Worm (Caenorhabditis elegans) whole organism, late embryonic: ENCODE results near the gene rab-3.
A peak's percentile ranks its signal among the peaks of the same experiment; 100 is the strongest.

Source experiments
- K02D7.2 ChIP-seq: sonication (generic microtip); optimal IDR thresholded peaks from 2 replicates; lab custom pipeline; 2017; ENCODE audit warnings: mild to moderate bottlenecking, missing genetic modification characterization, missing compliant biosample characterization
- K09A11.1 ChIP-seq: sonication (generic microtip); optimal IDR thresholded peaks from 2 replicates; lab custom pipeline; 2017; ENCODE audit warnings: antibody characterized with exemption, mild to moderate bottlenecking, missing genetic modification characterization, missing compliant biosample characterization; ENCODE audit not compliant: insufficient read depth
- ama-1 ChIP-seq: fragments of 150-350 bp; optimal IDR thresholded peaks from 2 replicates; lab custom pipeline; 2014
- ceh-2 ChIP-seq: sonication (generic microtip); optimal IDR thresholded peaks from 2 replicates; lab custom pipeline; 2016; ENCODE audit warnings: missing genotype, missing genetic modification characterization, missing compliant biosample characterization
- ceh-22 ChIP-seq: sonication (generic microtip); optimal IDR thresholded peaks from 2 replicates; lab custom pipeline; 2017; ENCODE audit warnings: missing biosample characterization, missing genetic modification characterization
- ceh-30 ChIP-seq: fragments of 150-350 bp; optimal IDR thresholded peaks from 2 replicates; lab custom pipeline; 2014; ENCODE audit warnings: missing biosample characterization, missing genetic modification characterization
- ceh-31 ChIP-seq: sonication (generic microtip); optimal IDR thresholded peaks from 2 replicates; lab custom pipeline; 2016; ENCODE audit warnings: missing genetic modification characterization, missing compliant biosample characterization
- ceh-45 ChIP-seq: fragments of 200-800 bp; sonication (Bioruptor generic); IDR thresholded peaks from 2 replicates; pipeline ENCODE4 v1.3.6; 2022; ENCODE audit warnings: missing genetic modification reagents, missing genetic modification characterization, missing compliant biosample characterization
- che-1 ChIP-seq: sonication (generic microtip); optimal IDR thresholded peaks from 2 replicates; lab custom pipeline; 2016; ENCODE audit warnings: mild to moderate bottlenecking, missing genetic modification characterization, missing compliant biosample characterization
- dmd-4 ChIP-seq: sonication (generic microtip); optimal IDR thresholded peaks from 2 replicates; lab custom pipeline; 2016; ENCODE audit warnings: borderline replicate concordance, missing genetic modification characterization, missing compliant biosample characterization
- dve-1 ChIP-seq: sonication (generic microtip); optimal IDR thresholded peaks from 2 replicates; lab custom pipeline; 2017; ENCODE audit warnings: antibody characterized with exemption, mild to moderate bottlenecking, missing genetic modification characterization, missing compliant biosample characterization
- ets-4 ChIP-seq: sonication (generic microtip); optimal IDR thresholded peaks from 2 replicates; lab custom pipeline; 2016; ENCODE audit warnings: missing genetic modification characterization, missing compliant biosample characterization
- eyg-1 ChIP-seq: sonication (generic microtip); optimal IDR thresholded peaks from 2 replicates; lab custom pipeline; 2016; ENCODE audit warnings: missing genotype, missing genetic modification characterization, missing compliant biosample characterization
- gmeb-2 ChIP-seq: sonication (generic microtip); optimal IDR thresholded peaks from 2 replicates; lab custom pipeline; 2016; ENCODE audit warnings: missing genetic modification characterization, inconsistent platforms, missing compliant biosample characterization
- hlh-30 ChIP-seq: sonication (generic microtip); optimal IDR thresholded peaks from 2 replicates; lab custom pipeline; 2017; ENCODE audit warnings: antibody characterized with exemption, missing genetic modification characterization, missing compliant biosample characterization; ENCODE audit not compliant: insufficient read depth
- hlh-8 ChIP-seq: sonication (generic microtip); optimal IDR thresholded peaks from 2 replicates; lab custom pipeline; 2016; ENCODE audit warnings: missing genotype, missing genetic modification characterization, missing compliant biosample characterization
- madf-2 ChIP-seq: sonication (generic microtip); optimal IDR thresholded peaks from 2 replicates; lab custom pipeline; 2017; ENCODE audit warnings: missing genetic modification characterization, missing compliant biosample characterization
- nfya-1 ChIP-seq: sonication (generic microtip); optimal IDR thresholded peaks from 2 replicates; lab custom pipeline; 2017; ENCODE audit warnings: missing genetic modification characterization, mild to moderate bottlenecking, missing compliant biosample characterization, antibody characterized with exemption, moderate library complexity
- nhr-11 ChIP-seq: fragments of 150-350 bp; optimal IDR thresholded peaks from 2 replicates; lab custom pipeline; 2014; ENCODE audit warnings: missing biosample characterization, missing genetic modification characterization
- nhr-232 ChIP-seq: sonication (generic microtip); optimal IDR thresholded peaks from 2 replicates; lab custom pipeline; 2016; ENCODE audit warnings: missing genetic modification characterization, missing compliant biosample characterization
- npax-4 ChIP-seq: sonication (generic microtip); optimal IDR thresholded peaks from 2 replicates; lab custom pipeline; 2016; ENCODE audit warnings: missing genetic modification characterization, missing compliant biosample characterization
- pat-9 ChIP-seq: fragments of 200-800 bp; sonication (Bioruptor generic); optimal IDR thresholded peaks from 2 replicates; lab custom pipeline; 2018; ENCODE audit warnings: mild to moderate bottlenecking, missing genetic modification characterization, moderate library complexity, missing compliant biosample characterization
- pha-2 ChIP-seq: sonication (generic microtip); optimal IDR thresholded peaks from 2 replicates; lab custom pipeline; 2017; ENCODE audit warnings: mild to moderate bottlenecking, missing genetic modification characterization, missing compliant biosample characterization
- pha-4 ChIP-seq: fragments of 150-350 bp; optimal IDR thresholded peaks from 2 replicates; lab custom pipeline; 2018; ENCODE audit warnings: missing biosample characterization, missing genetic modification reagents, missing genetic modification characterization
- pqm-1 ChIP-seq: sonication (generic microtip); optimal IDR thresholded peaks from 2 replicates; lab custom pipeline; 2016; ENCODE audit warnings: missing genetic modification characterization, missing compliant biosample characterization
- pros-1 ChIP-seq: fragments of 150-350 bp; optimal IDR thresholded peaks from 2 replicates; lab custom pipeline; 2014; ENCODE audit warnings: missing biosample characterization, missing genetic modification reagents, missing genetic modification characterization
- sdc-2 ChIP-seq: sonication (generic microtip); optimal IDR thresholded peaks from 2 replicates; lab custom pipeline; 2016; ENCODE audit warnings: missing genotype, missing genetic modification characterization, missing compliant biosample characterization
- sox-4 ChIP-seq: sonication (generic microtip); optimal IDR thresholded peaks from 2 replicates; lab custom pipeline; 2017; ENCODE audit warnings: mild to moderate bottlenecking, missing genetic modification characterization, inconsistent platforms, missing compliant biosample characterization
- tbx-7 ChIP-seq: sonication (generic microtip); optimal IDR thresholded peaks from 2 replicates; lab custom pipeline; 2016; ENCODE audit warnings: missing genotype, missing genetic modification characterization, missing compliant biosample characterization
- unc-3 ChIP-seq, 2 experiments: fragments of 200-800 bp in 1 of 2; sonication (Bioruptor generic) in 1 of 2; sonication (generic microtip) in 1 of 2; conservative IDR thresholded peaks in 1 of 2; optimal IDR thresholded peaks in 1 of 2; 2 replicates each; pipeline versions ENCODE4 v1.3.6 to Lab custom; 2016 to 2022; ENCODE audit warnings: missing compliant biosample characterization in 2 of 2, missing genetic modification characterization in 2 of 2, missing genetic modification reagents in 1 of 2
- unc-42 ChIP-seq: sonication (generic microtip); optimal IDR thresholded peaks from 2 replicates; lab custom pipeline; 2016; ENCODE audit warnings: missing genotype, missing genetic modification characterization, missing compliant biosample characterization
- unc-55 ChIP-seq: sonication (generic microtip); optimal IDR thresholded peaks from 2 replicates; lab custom pipeline; 2017; ENCODE audit warnings: missing biosample characterization, missing genetic modification reagents, missing genetic modification characterization
- zip-5 ChIP-seq: sonication (generic microtip); optimal IDR thresholded peaks from 2 replicates; lab custom pipeline; 2016; ENCODE audit warnings: missing genetic modification characterization, missing compliant biosample characterization
- ztf-16 ChIP-seq: sonication (generic microtip); optimal IDR thresholded peaks from 2 replicates; lab custom pipeline; 2017; ENCODE audit warnings: missing genetic modification characterization, missing compliant biosample characterization

The rab-3 gene

DNA sequence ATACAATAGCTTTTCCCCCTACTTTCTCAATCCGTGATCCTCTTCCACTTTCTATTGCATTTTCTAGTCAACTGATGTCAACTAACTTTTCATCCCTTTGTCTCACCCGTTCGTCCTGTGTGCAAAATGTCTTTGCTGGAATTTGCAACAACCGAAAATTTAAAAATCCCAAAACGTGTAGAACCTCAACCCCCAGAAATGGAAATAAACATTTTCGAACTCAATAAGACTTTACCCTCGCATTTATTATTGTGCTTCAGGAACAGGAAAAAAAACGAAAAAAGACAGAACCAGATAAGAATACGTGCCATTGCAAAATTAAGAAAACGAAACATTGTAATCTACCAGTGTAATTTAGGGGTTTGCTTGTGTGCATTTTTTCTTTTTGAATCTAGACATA, 15.5 kb downstream of the rab-3 start:
- no peak for TF ChIP-seq dmd-4 (tag; lab: Kevin White, UChicago)
- peak; percentile 80 for TF ChIP-seq ama-1 (lab: Kevin White, UChicago)

DNA sequence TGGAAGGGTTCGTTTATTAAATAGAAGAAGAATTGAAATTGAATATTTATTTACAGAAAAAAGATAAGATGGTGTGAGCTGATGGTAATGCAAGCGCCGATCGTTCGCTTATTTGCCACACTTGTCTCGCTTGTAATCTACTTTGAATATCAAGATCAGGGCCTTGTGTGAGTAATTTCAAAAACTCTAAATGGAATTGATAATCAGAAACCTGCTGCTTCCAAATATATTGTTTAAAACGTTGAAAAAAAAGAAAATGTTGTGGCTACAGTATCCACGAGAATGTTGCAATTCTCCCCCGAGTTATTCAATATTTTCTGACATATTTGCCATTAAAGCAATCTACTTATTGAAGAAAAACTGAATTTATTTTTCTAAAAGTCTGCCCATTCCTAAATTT, 16.8 kb downstream of the rab-3 start:
- no peak for TF ChIP-seq unc-55 (GFP tag; lab: Kevin White, UChicago)

DNA sequence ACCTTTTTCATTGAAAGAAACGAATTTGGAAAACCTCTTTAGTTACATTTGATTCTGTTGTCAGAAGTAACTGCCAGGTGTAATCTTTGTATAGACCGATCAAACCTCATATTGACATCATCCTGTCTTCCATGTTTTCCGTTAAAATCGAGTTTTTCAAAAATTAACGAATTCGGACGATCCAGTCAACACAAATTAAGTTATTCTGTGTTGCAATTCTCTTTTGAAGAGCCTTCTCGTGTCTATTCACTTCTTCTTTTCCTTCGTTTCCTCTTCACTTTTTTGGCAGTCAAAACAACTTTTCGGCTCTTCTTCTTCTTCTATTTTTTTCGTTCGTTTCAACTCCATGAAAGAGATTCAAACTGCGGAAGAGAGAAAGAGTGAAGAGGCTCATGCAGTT, 19.5 kb downstream of the rab-3 start:
- TF ChIP-seq eyg-1 (tag; lab: Kevin White, UChicago) (no peak), unc-42 (tag; lab: Kevin White, UChicago) (peak; percentile 90)

DNA sequence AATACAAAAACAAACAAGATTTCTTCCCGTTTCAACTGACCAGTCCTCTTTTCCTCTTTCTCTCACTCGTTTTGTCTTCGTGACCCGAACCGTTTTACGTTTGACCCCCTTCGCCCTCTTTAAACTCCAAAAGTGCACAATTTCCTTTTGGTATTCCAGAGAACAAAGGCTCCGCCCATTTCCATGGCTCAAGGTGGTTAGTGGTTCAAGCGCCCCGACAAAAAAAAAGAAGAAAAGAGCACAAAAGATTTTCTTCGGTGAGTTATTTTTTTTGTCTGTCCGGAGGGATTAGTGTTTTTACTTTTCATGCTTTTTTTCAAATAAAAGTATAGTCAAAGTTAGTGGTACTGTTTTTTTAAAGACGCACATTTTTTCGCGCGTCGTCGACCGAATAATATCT, 20.1 kb downstream of the rab-3 start, which contains the start of gene osta-2:
Gene osta-2, plus strand, starts transcription at position 160 of the 400 bp plus-strand sequence.
- TF ChIP-seq pha-4 (tag; lab: Kevin White, UChicago) (no peak), dve-1 (tag; lab: Kevin White, UChicago) (no peak), ceh-45 (GFP tag; lab: Robert Waterston, UW) (no peak), che-1 (no peak), hlh-8 (tag; lab: Kevin White, UChicago) (no peak), madf-2 (tag; lab: Kevin White, UChicago) (no peak), ztf-16 (tag; lab: Kevin White, UChicago) (no peak), K09A11.1 (no peak), npax-4 (no peak), sox-4 (no peak), nhr-11 (no peak), gmeb-2 (no peak), ceh-30 (tag; lab: Kevin White, UChicago) (no peak), K02D7.2 (tag; lab: Kevin White, UChicago) (no peak), pqm-1 (tag; lab: Kevin White, UChicago) (no peak), zip-5 (tag; lab: Kevin White, UChicago) (no peak), ets-4 (tag; lab: Kevin White, UChicago) (no peak), unc-55 (GFP tag; lab: Kevin White, UChicago) (no peak)

DNA sequence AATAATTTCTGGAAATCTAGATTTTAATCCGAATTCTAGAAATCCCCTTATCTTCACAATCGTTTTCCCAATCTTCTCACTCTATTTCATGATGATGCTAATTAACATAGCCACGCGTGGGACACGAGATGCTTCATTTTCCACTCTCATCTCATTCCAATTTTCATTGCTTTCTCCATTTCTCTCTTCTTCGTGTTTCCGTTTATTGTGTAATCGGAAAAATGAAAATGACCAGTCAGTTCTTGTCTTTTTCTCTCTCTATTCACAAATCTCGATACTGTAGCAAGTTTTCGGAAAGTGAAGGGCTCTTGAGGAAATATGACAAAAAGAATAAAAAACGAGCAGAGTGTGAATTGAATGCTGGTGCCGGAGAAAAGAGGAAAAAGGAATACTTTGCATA, 23.2 kb downstream of the rab-3 start:
- TF ChIP-seq eyg-1 (tag; lab: Kevin White, UChicago) (no peak), ceh-30 (tag; lab: Kevin White, UChicago) (no peak), zip-5 (tag; lab: Kevin White, UChicago) (no peak), pros-1 (tag; lab: Kevin White, UChicago) (no peak), sdc-2 (tag; lab: Kevin White, UChicago) (no peak), pat-9 (no peak), pha-2 (tag; lab: Kevin White, UChicago) (no peak), tbx-7 (tag; lab: Kevin White, UChicago) (no peak), nhr-232 (no peak), nfya-1 (no peak), hlh-30 (tag; lab: Kevin White, UChicago) (no peak), unc-3 (GFP tag; conservative IDR thresholded peaks at IDR 0.05; lab: Robert Waterston, UW) (no peak), unc-3 (tag; optimal IDR thresholded peaks at IDR 0.05; lab: Kevin White, UChicago) (no peak), ceh-2 (tag; lab: Kevin White, UChicago) (no peak), K02D7.2 (tag; lab: Kevin White, UChicago) (no peak)

DNA sequence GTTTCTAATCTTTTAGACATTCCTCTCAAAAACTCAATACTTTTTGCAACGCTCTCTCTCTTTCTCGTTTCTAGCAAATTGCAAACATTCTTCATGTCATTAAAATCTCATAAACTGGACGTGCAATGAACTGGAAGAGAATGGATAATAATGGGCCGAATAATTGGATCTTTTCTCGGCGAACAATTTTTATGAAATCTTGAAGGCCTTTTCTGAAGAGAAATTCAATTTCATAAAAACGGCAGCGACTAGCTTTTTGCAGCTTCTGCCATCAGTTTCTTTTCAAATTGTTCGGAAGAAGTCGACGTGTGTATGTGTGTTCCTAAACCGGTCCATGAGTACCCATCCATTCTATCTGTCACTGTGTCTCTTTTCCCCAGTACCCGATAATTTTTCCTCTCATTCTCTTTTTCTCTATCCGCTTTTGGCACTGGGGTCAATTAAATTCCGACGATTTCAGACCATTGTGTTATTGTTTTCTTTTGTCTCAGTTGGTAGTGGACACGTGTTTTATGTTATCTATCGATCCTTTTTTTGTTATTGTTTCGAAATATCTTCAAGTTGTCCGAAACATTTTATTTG, 25.0 kb downstream of the rab-3 start:
- TF ChIP-seq npax-4 (no peak), unc-42 (tag; lab: Kevin White, UChicago) (peak; percentile 49), ceh-31 (tag; lab: Kevin White, UChicago) (peak; percentile 62), ceh-22 (tag; lab: Kevin White, UChicago) (no peak)
